Worm (Caenorhabditis elegans): ENCODE results near the gene lgc-35.

The lgc-35 gene

DNA sequence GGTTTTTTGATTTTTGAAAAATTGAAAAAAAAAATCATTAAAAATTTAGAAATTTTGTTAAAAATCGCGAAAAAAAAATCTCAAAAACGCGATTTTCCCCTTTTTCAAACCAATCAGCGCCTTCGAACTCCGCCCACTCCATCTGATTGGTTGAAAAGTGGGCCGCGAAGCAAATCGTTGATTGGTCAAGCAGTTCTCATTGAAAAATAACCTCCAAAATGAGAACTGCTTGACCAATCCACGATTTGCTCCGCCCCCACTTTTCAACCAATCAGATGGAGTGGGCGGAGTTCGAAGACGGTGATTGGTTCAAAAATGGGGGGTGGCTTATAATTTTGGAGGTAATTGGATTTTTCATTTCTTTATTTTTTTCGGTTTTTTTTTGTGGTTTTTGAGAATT lies 49.6 kb downstream of the lgc-35 start:
- TF ChIP-seq pbrm-1 (GFP tag; IDR thresholded peaks at IDR 0.05) (no peak), nfyb-1 (GFP tag; IDR thresholded peaks at IDR 0.05) (peak; percentile 70)

DNA sequence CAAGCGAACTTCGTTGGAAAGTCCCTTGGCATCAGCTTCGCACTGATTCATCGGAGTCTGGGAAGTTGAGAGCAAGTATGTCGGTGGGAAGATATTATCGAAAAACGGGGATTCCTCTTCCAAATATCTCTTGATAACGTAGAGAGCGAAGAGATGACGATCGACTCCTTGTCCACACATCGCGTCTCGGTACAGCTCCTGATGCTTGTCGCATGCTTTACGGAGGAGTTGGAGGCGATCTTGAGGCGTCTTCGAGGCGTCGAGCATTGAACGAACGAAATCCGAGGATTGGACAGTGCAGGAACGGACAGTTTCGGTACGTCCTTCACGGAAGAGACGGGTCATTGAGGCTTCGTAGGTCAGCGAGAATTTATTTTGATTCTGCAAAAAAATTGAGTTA lies 50.5 kb downstream of the lgc-35 start:
- TF ChIP-seq nfyb-1 (GFP tag; IDR thresholded peaks at IDR 0.05) (peak; percentile 55; the same call in 1 of the 2 replicates), cebp-2 (GFP tag; IDR thresholded peaks at IDR 0.05) (0 out of 2 replicates have a peak, but pooled peaks have one; percentile 69), zfh-2 (GFP tag; conservative IDR thresholded peaks at IDR 0.05) (peak; percentile 57), madf-8 (GFP tag; conservative IDR thresholded peaks at IDR 0.05) (no peak), cebp-1 (GFP tag; IDR thresholded peaks at IDR 0.05) (no peak), cebp-1 (tag; optimal IDR thresholded peaks at IDR 0.05) (peak; percentile 8), Y79H2A.3 (GFP tag; conservative IDR thresholded peaks at IDR 0.05) (no peak), dox-1 (GFP tag; IDR thresholded peaks at IDR 0.05) (0 out of 2 replicates have a peak, but pooled peaks have one; percentile 19), B0336.3 (GFP tag; IDR thresholded peaks at IDR 0.05) (0 out of 2 replicates have a peak, but pooled peaks have one; percentile 32), mcd-1 (GFP tag; IDR thresholded peaks at IDR 0.05) (0 out of 2 replicates have a peak, but pooled peaks have one; percentile 23), madf-3 (GFP tag; IDR thresholded peaks at IDR 0.05) (no peak)

DNA sequence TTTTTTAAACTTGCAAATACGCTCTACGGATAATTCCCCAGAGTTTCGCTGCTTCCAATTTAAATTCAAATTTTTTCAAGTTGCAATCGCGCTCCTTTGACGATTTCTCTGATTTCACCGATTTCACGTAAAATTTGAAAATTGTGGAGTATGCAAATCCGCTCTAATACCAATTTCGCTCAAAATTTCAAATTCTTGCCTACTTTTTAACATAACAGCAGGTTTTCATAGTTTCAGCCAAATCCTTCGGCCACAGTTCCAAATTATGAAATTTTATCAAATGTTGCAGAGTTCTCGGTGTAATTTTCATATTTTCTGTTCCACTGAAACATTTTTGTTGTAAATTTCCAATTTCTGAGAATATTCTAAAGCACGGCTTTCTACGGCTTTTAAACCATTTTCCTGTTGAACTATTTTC lies 52.1 kb downstream of the lgc-35 start, which contains the start of gene alkb-7:
Gene alkb-7, minus strand, starts transcription at position 323 of the 418 bp plus-strand sequence.
- 0 out of 2 replicates have a peak, but pooled peaks have one; percentile 37 for TF ChIP-seq let-526 (GFP tag; IDR thresholded peaks at IDR 0.05)
- TF ChIP-seq nfyb-1 (GFP tag; IDR thresholded peaks at IDR 0.05): peak; percentile 62; the same call in 1 of the 2 replicates
- peak; percentile 49 for TF ChIP-seq chd-7 (tag; optimal IDR thresholded peaks at IDR 0.05)
- TF ChIP-seq lin-40 (tag; optimal IDR thresholded peaks at IDR 0.05): peak; percentile 2
- TF ChIP-seq ztf-3 (GFP tag; optimal IDR thresholded peaks at IDR 0.05): no peak
- peak; percentile 38 for TF ChIP-seq repo-1 (tag; optimal IDR thresholded peaks at IDR 0.05)
- TF ChIP-seq Y53G8AR.9 (GFP tag; conservative IDR thresholded peaks at IDR 0.05): 0 out of 2 replicates have a peak, but pooled peaks have one; percentile 11
- TF ChIP-seq ama-1 (optimal IDR thresholded peaks at IDR 0.05): no peak
- peak; percentile 8 to 70 for TF ChIP-seq ama-1 (GFP tag; optimal IDR thresholded peaks at IDR 0.05)
- peak; percentile 33; the same call in 1 of the 2 replicates for TF ChIP-seq dox-1 (GFP tag; IDR thresholded peaks at IDR 0.05)
- TF ChIP-seq somi-1 (GFP tag; optimal IDR thresholded peaks at IDR 0.05): peak; percentile 30
- no peak for TF ChIP-seq F49E8.2 (tag; optimal IDR thresholded peaks at IDR 0.05; ENCODE audit: insufficient read depth)
- no peak for TF ChIP-seq rec-8 (tag; optimal IDR thresholded peaks at IDR 0.05)
- no peak for TF ChIP-seq atf-7 (tag; optimal IDR thresholded peaks at IDR 0.05)
- peak; percentile 44 for TF ChIP-seq him-1 (tag; optimal IDR thresholded peaks at IDR 0.05)
- no peak for TF ChIP-seq nhr-120 (GFP tag; IDR thresholded peaks at IDR 0.05)
- TF ChIP-seq unc-62 (GFP tag; optimal IDR thresholded peaks at IDR 0.05): no peak
- TF ChIP-seq cebp-2 (GFP tag; IDR thresholded peaks at IDR 0.05): 0 out of 2 replicates have a peak, but pooled peaks have one; percentile 26
- TF ChIP-seq ekl-4 (GFP tag; IDR thresholded peaks at IDR 0.05): no peak
- TF ChIP-seq lin-54 (GFP tag; optimal IDR thresholded peaks at IDR 0.05): peak; percentile 40
- peak; percentile 3 for TF ChIP-seq athp-1 (tag; optimal IDR thresholded peaks at IDR 0.05)
- TF ChIP-seq nfya-1 (tag; optimal IDR thresholded peaks at IDR 0.05; ENCODE audit: borderline replicate concordance, insufficient read depth): no peak
- no peak for TF ChIP-seq nhr-80 (tag; optimal IDR thresholded peaks at IDR 0.05)
- TF ChIP-seq hmg-1.2 (GFP tag; IDR thresholded peaks at IDR 0.05): 0 out of 2 replicates have a peak, but pooled peaks have one; percentile 4
- 0 out of 2 replicates have a peak, but pooled peaks have one; percentile 19 for TF ChIP-seq attf-6 (GFP tag; IDR thresholded peaks at IDR 0.05)
- TF ChIP-seq ccch-3 (GFP tag; optimal IDR thresholded peaks at IDR 0.05): no peak
- TF ChIP-seq ceh-91 (GFP tag; IDR thresholded peaks at IDR 0.05): 0 out of 2 replicates have a peak, but pooled peaks have one; percentile 34
- TF ChIP-seq Y95B8A.8 (GFP tag; IDR thresholded peaks at IDR 0.05): peak; percentile 10; the same call in 1 of the 2 replicates
- no peak for TF ChIP-seq egl-18 (GFP tag; IDR thresholded peaks at IDR 0.05)
- no peak; the same call in 1 of the 2 replicates for TF ChIP-seq madf-6 (GFP tag; IDR thresholded peaks at IDR 0.05)
- no peak for TF ChIP-seq Y53F4B.3 (GFP tag; IDR thresholded peaks at IDR 0.05)
- TF ChIP-seq F52B5.7 (tag; optimal IDR thresholded peaks at IDR 0.05): peak; percentile 27
- TF ChIP-seq B0336.3 (GFP tag; IDR thresholded peaks at IDR 0.05): peak; percentile 59; the same call in 1 of the 2 replicates
- TF ChIP-seq snpc-4 (GFP tag; optimal IDR thresholded peaks at IDR 0.05): no peak
- no peak for TF ChIP-seq snpc-4 (tag; optimal IDR thresholded peaks at IDR 0.05)
- peak; percentile 6 for TF ChIP-seq tbp1 (GFP tag; optimal IDR thresholded peaks at IDR 0.05)
